Fruit fly (Drosophila melanogaster): Measurements from ENCODE around the gene CG4907.

Gene CG4907

DNA sequence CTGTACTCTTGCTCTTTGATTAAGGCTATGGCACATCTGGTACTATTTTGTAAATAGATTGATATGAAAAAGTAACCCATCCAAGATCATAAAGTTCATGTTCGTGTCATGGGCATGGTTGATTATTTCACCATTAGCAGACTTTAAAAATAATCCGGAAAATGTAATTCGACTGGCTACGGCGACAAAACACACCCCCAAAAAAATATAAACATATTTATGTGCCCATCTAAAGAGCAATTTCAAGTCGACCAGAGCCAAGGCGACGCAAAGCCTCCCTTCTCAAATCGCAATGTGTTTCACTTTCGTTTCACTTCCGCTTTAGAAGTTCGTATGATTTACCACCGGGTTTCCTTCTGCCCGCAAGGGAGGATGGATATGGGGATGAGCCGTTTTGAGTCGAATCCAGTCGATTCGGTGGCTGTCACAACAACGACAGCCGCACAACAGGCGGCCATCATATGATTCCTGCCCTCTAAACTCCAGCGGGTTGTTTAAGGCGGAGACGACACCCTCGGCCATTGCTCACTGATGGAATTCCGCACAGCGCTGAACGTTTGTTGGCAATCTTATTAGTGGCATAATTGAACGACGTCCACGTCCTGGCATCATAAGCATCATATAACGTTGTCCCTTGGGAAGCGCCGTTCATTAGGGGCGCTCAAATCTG lies 8.5 kb upstream of the CG4907 start (continued):
- TF ChIP-seq CG5180 (GFP tag; optimal IDR thresholded peaks at IDR 0.05) (no peak), ERR (GFP tag; optimal IDR thresholded peaks at IDR 0.05) (no peak)

DNA sequence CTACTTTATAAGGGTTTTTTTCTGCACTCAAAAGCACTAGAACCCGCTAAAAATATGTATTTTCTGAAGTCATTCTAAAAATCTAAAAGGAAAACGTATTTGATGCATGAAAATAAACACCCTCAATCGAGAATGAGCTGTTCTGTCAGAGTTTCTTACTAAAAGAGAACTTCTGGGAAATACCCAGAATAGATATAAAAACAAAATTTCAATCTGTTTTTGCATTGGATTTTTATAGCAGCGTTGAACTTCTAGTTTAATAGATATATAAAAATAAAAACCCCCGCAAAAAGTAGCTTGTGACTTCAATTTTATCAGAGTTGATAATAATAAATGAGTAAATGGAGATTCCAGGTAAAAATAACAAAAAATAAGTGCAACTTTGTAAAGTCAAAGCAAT lies 7.8 kb upstream of the CG4907 start:
- TF ChIP-seq sens (GFP tag) (peak; percentile 57), CG4820 (GFP tag; optimal IDR thresholded peaks at IDR 0.05) (no peak)

DNA sequence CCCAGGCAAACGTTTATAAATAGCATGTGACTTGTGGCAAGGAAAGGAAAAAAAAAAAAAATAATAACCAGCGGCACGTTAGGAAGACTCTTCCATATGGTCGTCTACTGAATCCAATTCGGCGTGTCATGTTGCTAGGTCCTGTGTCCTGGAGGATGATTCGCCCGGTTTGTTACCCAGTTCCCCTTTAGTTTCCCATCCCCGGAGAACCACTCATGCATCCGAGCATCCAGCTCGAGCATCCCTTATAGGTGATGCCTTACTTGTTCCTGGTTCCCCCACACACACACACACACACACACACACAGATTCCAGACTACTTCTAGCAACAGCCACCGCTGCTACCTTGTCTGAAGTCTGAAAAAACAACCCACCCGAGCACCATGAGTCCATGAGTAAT lies 7.3 kb upstream of the CG4907 start:
- TF ChIP-seq CG10209 (GFP tag; optimal IDR thresholded peaks at IDR 0.05) (no peak), pros (GFP tag; optimal IDR thresholded peaks at IDR 0.05) (peak; percentile 94), Hr3 (GFP tag; optimal IDR thresholded peaks at IDR 0.05) (no peak), kni (GFP tag; optimal IDR thresholded peaks at IDR 0.05) (peak; percentile 23), seq (GFP tag; IDR thresholded peaks at IDR 0.05) (0 out of 2 replicates have a peak, but pooled peaks have one; percentile 7), twi (tag; optimal IDR thresholded peaks at IDR 0.05) (peak; percentile 9), nerfin-1 (tag; optimal IDR thresholded peaks at IDR 0.05) (peak; percentile 31), CG9817 (tag; optimal IDR thresholded peaks at IDR 0.05) (no peak)

DNA sequence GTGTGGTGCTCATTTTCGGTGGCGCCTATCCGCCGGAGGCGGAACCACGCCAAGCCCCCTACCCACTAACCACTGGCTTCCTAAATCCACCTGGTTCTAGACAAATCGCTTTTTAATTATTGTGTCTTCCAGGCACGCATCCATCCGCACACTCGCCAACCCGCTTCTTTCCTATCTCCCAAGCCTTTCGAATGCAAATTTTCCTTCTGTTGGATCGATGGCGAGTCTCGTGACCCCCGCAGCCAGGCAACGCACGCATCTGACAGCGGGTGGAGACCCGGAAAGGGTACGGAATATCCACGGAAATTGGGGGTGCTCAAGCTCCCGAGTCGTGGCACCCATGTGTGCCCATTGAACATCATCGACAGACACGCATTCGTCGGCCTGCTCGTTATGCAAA lies 3.4 kb downstream of the CG4907 start, which contains the start of gene CG13842:
CG13842 (minus strand) TSS at position 101 of the 400 bp plus-strand sequence.
- TF ChIP-seq peb (GFP tag; IDR thresholded peaks at IDR 0.05): no peak
- 0 out of 2 replicates have a peak, but pooled peaks have one; percentile 10 for TF ChIP-seq vvl (GFP tag; IDR thresholded peaks at IDR 0.05)
- TF ChIP-seq Spps (tag; optimal IDR thresholded peaks at IDR 0.05): no peak
- TF ChIP-seq Usf (GFP tag; optimal IDR thresholded peaks at IDR 0.05): no peak
- no peak for TF ChIP-seq unc-4 (GFP tag; IDR thresholded peaks at IDR 0.05; ENCODE audit: partially characterized antibody)
- TF ChIP-seq Dref (GFP tag; IDR thresholded peaks at IDR 0.05): 0 out of 2 replicates have a peak, but pooled peaks have one; percentile 9
- no peak for TF ChIP-seq CG7963 (GFP tag; IDR thresholded peaks at IDR 0.05; ENCODE audit: partially characterized antibody)

DNA sequence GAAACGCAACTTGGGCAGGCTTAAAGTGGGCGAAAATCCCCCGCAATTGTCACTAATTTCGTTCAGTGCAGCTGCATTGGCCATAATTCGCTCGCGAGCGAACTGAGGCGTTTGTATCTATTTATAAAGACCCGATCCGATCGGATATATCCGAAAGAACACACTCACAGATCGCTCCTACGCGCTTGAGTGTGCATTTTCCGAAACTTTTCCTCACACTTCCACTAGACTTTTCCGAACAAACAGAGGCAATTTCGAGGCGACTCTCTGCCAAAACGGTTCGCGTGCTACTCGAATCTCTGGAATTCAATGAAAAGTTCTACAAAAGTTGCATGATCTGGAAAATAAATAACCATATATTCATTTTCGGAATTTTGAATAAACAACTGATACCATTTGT lies 8.8 kb downstream of the CG4907 start, which contains the start of the genes CG6972 and CCAP:
CG6972 (plus strand) TSS at position 215 of the 400 bp plus-strand sequence.
CCAP (minus strand) TSS at position 292 of the 400 bp plus-strand sequence.
- TF ChIP-seq CG16779 (GFP tag; IDR thresholded peaks at IDR 0.05) (no peak), HLH4C (GFP tag; IDR thresholded peaks at IDR 0.05; ENCODE audit: partially characterized antibody) (no peak), sens (GFP tag) (peak; percentile 50), Trl (optimal IDR thresholded peaks at IDR 0.05) (no peak), Trl (GFP tag; optimal IDR thresholded peaks at IDR 0.05) (no peak), lmd (GFP tag; IDR thresholded peaks at IDR 0.05) (no peak), Deaf1 (tag; optimal IDR thresholded peaks at IDR 0.05) (peak; percentile 72), D19A (tag; optimal IDR thresholded peaks at IDR 0.05) (no peak), sob (GFP tag; IDR thresholded peaks at IDR 0.05) (no peak), CG9932 (GFP tag; IDR thresholded peaks at IDR 0.05) (0 out of 2 replicates have a peak, but pooled peaks have one; percentile 23), CG7556 (GFP tag; optimal IDR thresholded peaks at IDR 0.05) (no peak), CG18764 (GFP tag; optimal IDR thresholded peaks at IDR 0.05) (no peak), prd (optimal IDR thresholded peaks at IDR 0.05) (no peak), prd (GFP tag; IDR thresholded peaks at IDR 0.05) (peak; percentile 20; the same call in 1 of the 3 replicates), HLH54F (GFP tag; optimal IDR thresholded peaks at IDR 0.05) (no peak), CG1602 (GFP tag; optimal IDR thresholded peaks at IDR 0.05) (no peak), CG13775 (GFP tag; optimal IDR thresholded peaks at IDR 0.05) (no peak), z (GFP tag; IDR thresholded peaks at IDR 0.05) (peak; percentile 63; the same call in 1 of the 3 replicates), Rfx (GFP tag; IDR thresholded peaks at IDR 0.05) (no peak), sd (tag; optimal IDR thresholded peaks at IDR 0.05) (peak; percentile 21), CG11398 (GFP tag; optimal IDR thresholded peaks at IDR 0.05) (no peak)

All from whole organism, embryonic.